Worm (Caenorhabditis elegans): ENCODE measurements around the gene sra-11.

The sra-11 gene

ce11 chrII:10894996-10895395 is 15.1 kb downstream of the sra-11 start, which contains the start of gene sra-10:
sra-10 (minus strand) TSS chrII:10895096.
- TF ChIP-seq mab-9 (GFP tag; IDR thresholded peaks at IDR 0.05) (no peak), hlh-4 (tag; optimal IDR thresholded peaks at IDR 0.05) (no peak), rnt-1 (tag; optimal IDR thresholded peaks at IDR 0.05) (no peak), elt-3 (tag; optimal IDR thresholded peaks at IDR 0.05) (no peak), jun-1 (tag; optimal IDR thresholded peaks at IDR 0.05) (no peak), tbx-2 (tag; optimal IDR thresholded peaks at IDR 0.05) (no peak), Y116A8C.19 (tag; optimal IDR thresholded peaks at IDR 0.05; ENCODE audit: borderline replicate concordance) (no peak), vab-15 (tag; optimal IDR thresholded peaks at IDR 0.05) (no peak), ceh-63 (GFP tag; optimal IDR thresholded peaks at IDR 0.05) (no peak), unc-98 (GFP tag; IDR thresholded peaks at IDR 0.05) (no peak), ceh-8 (GFP tag; optimal IDR thresholded peaks at IDR 0.05) (no peak), ama-1 (optimal IDR thresholded peaks at IDR 0.05) (no peak), sup-37 (GFP tag; optimal IDR thresholded peaks at IDR 0.05) (no peak), nhr-71 (tag; optimal IDR thresholded peaks at IDR 0.05) (no peak), zip-4 (GFP tag; optimal IDR thresholded peaks at IDR 0.05) (no peak), hpl-2 (GFP tag; optimal IDR thresholded peaks at IDR 0.05) (no peak), swsn-7 (tag; optimal IDR thresholded peaks at IDR 0.05) (no peak), nhr-237 (tag; optimal IDR thresholded peaks at IDR 0.05) (no peak), unc-130 (tag; optimal IDR thresholded peaks at IDR 0.05) (no peak)

- TF ChIP-seq nhr-85 (tag) (peak; percentile 33), efl-1 (optimal IDR thresholded peaks at IDR 0.05) (no peak), efl-1 (GFP tag; optimal IDR thresholded peaks at IDR 0.05 in 1 of 2) (peak in 1 of 2 experiments; percentile 72), ceh-88 (GFP tag; IDR thresholded peaks at IDR 0.05) (no peak), lin-14 (GFP tag; optimal IDR thresholded peaks at IDR 0.05) (no peak)
Observed at ce11 chrII:10888979-10889378, 21.1 kb downstream of the sra-11 start, which contains the start of gene ptr-8. ptr-8 (plus strand) TSS chrII:10889279.

ce11 chrII:10887097-10887496 is 23.0 kb downstream of the sra-11 start:
- TF ChIP-seq nhr-85 (tag) (peak; percentile 83), mep-1 (tag; optimal IDR thresholded peaks at IDR 0.05) (peak; percentile 21), snu-23 (GFP tag; optimal IDR thresholded peaks at IDR 0.05) (peak; percentile 41), nhr-47 (tag; optimal IDR thresholded peaks at IDR 0.05) (no peak), pag-3 (tag; optimal IDR thresholded peaks at IDR 0.05; ENCODE audit: borderline replicate concordance, insufficient read depth) (no peak), elt-2 (tag; optimal IDR thresholded peaks at IDR 0.05) (no peak), nhr-71 (tag; optimal IDR thresholded peaks at IDR 0.05) (peak; percentile 27), lin-35 (GFP tag; optimal IDR thresholded peaks at IDR 0.05) (peak in 1 of 2 experiments; percentile 11), elt-3 (tag; optimal IDR thresholded peaks at IDR 0.05) (peak in 1 of 6 experiments; percentile 57), sox-4 (tag; optimal IDR thresholded peaks at IDR 0.05) (no peak), zip-4 (GFP tag; optimal IDR thresholded peaks at IDR 0.05) (no peak), grh-1 (GFP tag; IDR thresholded peaks at IDR 0.05) (no peak), mef-2 (tag; optimal IDR thresholded peaks at IDR 0.05) (no peak), ceh-8 (GFP tag; optimal IDR thresholded peaks at IDR 0.05) (no peak), nhr-28 (tag; optimal IDR thresholded peaks at IDR 0.05) (no peak), blmp-1 (tag; optimal IDR thresholded peaks at IDR 0.05) (peak; percentile 76), lin-14 (GFP tag; optimal IDR thresholded peaks at IDR 0.05) (peak; percentile 74), mdl-1 (tag; optimal IDR thresholded peaks at IDR 0.05) (peak in 1 of 2 experiments; percentile 12), skn-1 (tag; optimal IDR thresholded peaks at IDR 0.05) (peak; percentile 31), Y116A8C.19 (tag; optimal IDR thresholded peaks at IDR 0.05; ENCODE audit: borderline replicate concordance) (no peak), ces-1 (GFP tag; optimal IDR thresholded peaks at IDR 0.05) (no peak), ceh-82 (tag; optimal IDR thresholded peaks at IDR 0.05) (peak in 1 of 3 experiments; percentile 5), rnt-1 (tag; optimal IDR thresholded peaks at IDR 0.05) (no peak), efl-1 (optimal IDR thresholded peaks at IDR 0.05) (no peak), efl-1 (GFP tag; optimal IDR thresholded peaks at IDR 0.05 in 1 of 2) (peak in 1 of 2 experiments; percentile 53), nhr-20 (tag; optimal IDR thresholded peaks at IDR 0.05) (peak; percentile 49), lsy-2 (tag; optimal IDR thresholded peaks at IDR 0.05) (peak in 1 of 2 experiments; percentile 29), ceh-90 (tag; optimal IDR thresholded peaks at IDR 0.05) (no peak)

Data from whole organism, L1 larva.